Worm (Caenorhabditis elegans) whole organism, mixed stage, embryonic: ENCODE measurements around the gene sucl-2.
A peak's percentile ranks its signal among the peaks of the same experiment; 100 is the strongest.

ENCODE experiments used
- M03D4.4 ChIP-seq: sonication (generic microtip); optimal IDR thresholded peaks from 2 replicates; lab custom pipeline; 2017; ENCODE audit warnings: mild to moderate bottlenecking, missing genetic modification characterization, missing compliant biosample characterization
- bed-3 ChIP-seq: fragments of 200-800 bp; sonication (Bioruptor generic); optimal IDR thresholded peaks from 3 replicates; lab custom pipeline; 2018; ENCODE audit warnings: mild to moderate bottlenecking, missing genetic modification characterization, moderate library complexity, missing compliant biosample characterization
- blmp-1 ChIP-seq: fragments of 150-350 bp; optimal IDR thresholded peaks from 2 replicates; lab custom pipeline; 2014; ENCODE audit warnings: missing biosample characterization, missing genetic modification characterization
- ceh-39 ChIP-seq: fragments of 150-350 bp; optimal IDR thresholded peaks from 2 replicates; lab custom pipeline; 2014; ENCODE audit warnings: missing biosample characterization, missing genetic modification characterization
- ces-1 ChIP-seq: fragments of 150-350 bp; optimal IDR thresholded peaks from 2 replicates; lab custom pipeline; 2014; ENCODE audit warnings: missing biosample characterization, missing genetic modification reagents, missing genetic modification characterization
- cnd-1 ChIP-seq: fragments of 200-800 bp; sonication (Bioruptor generic); optimal IDR thresholded peaks from 2 replicates; lab custom pipeline; 2018; ENCODE audit warnings: mild to moderate bottlenecking, missing genetic modification characterization, missing compliant biosample characterization
- elt-1 ChIP-seq: sonication (generic microtip); optimal IDR thresholded peaks from 2 replicates; lab custom pipeline; 2017; ENCODE audit warnings: missing genetic modification characterization, mild to moderate bottlenecking, missing compliant biosample characterization, antibody characterized with exemption, moderate library complexity, borderline replicate concordance; ENCODE audit not compliant: insufficient read depth
- flh-1 ChIP-seq: fragments of 200-800 bp; sonication (Bioruptor generic); optimal IDR thresholded peaks from 2 replicates; lab custom pipeline; 2018; ENCODE audit warnings: mild to moderate bottlenecking, missing genetic modification characterization, moderate library complexity, missing compliant biosample characterization
- ham-2 ChIP-seq: fragments of 200-800 bp; sonication (Bioruptor generic); optimal IDR thresholded peaks from 2 replicates; lab custom pipeline; 2018; ENCODE audit warnings: mild to moderate bottlenecking, missing genetic modification characterization, missing compliant biosample characterization
- lin-13 ChIP-seq: fragments of 150-350 bp; optimal IDR thresholded peaks from 2 replicates; lab custom pipeline; 2014; ENCODE audit warnings: missing biosample characterization, missing genetic modification characterization
- lin-32 ChIP-seq: fragments of 200-800 bp; sonication (Bioruptor generic); optimal IDR thresholded peaks from 2 replicates; lab custom pipeline; 2018; ENCODE audit warnings: mild to moderate bottlenecking, missing genetic modification characterization, missing compliant biosample characterization
- mab-5 ChIP-seq: fragments of 150-350 bp; optimal IDR thresholded peaks from 2 replicates; lab custom pipeline; 2014; ENCODE audit warnings: missing biosample characterization, missing genetic modification characterization
- mep-1 ChIP-seq: fragments of 150-350 bp; optimal IDR thresholded peaks from 2 replicates; lab custom pipeline; 2017; ENCODE audit warnings: missing biosample characterization, missing genetic modification reagents, missing genetic modification characterization, inconsistent platforms
- mls-2 ChIP-seq: sonication (generic microtip); optimal IDR thresholded peaks from 2 replicates; lab custom pipeline; 2016; ENCODE audit warnings: mild to moderate bottlenecking, missing genetic modification characterization, moderate library complexity, missing compliant biosample characterization
- nhr-12 ChIP-seq: fragments of 150-350 bp; optimal IDR thresholded peaks from 2 replicates; lab custom pipeline; 2014; ENCODE audit warnings: missing biosample characterization, missing genetic modification characterization
- nhr-2 ChIP-seq: fragments of 150-350 bp; optimal IDR thresholded peaks from 2 replicates; lab custom pipeline; 2014; ENCODE audit warnings: missing biosample characterization, missing genetic modification characterization
- nhr-28 ChIP-seq: fragments of 150-350 bp; optimal IDR thresholded peaks from 2 replicates; lab custom pipeline; 2014; ENCODE audit warnings: missing biosample characterization, missing genetic modification characterization
- pha-4 ChIP-seq: fragments of 150-350 bp; optimal IDR thresholded peaks from 2 replicates; lab custom pipeline; 2018; ENCODE audit warnings: missing biosample characterization, missing genetic modification reagents, missing genetic modification characterization
- sem-2 ChIP-seq: fragments of 200-800 bp; sonication (Bioruptor generic); optimal IDR thresholded peaks from 2 replicates; lab custom pipeline; 2018; ENCODE audit warnings: mild to moderate bottlenecking, missing genetic modification characterization, missing compliant biosample characterization
- tbx-8 ChIP-seq: fragments of 200-800 bp; sonication (Bioruptor generic); optimal IDR thresholded peaks from 2 replicates; lab custom pipeline; 2018; ENCODE audit warnings: mild to moderate bottlenecking, missing genetic modification characterization, moderate library complexity, missing compliant biosample characterization
- unc-120 ChIP-seq: sonication (generic microtip); optimal IDR thresholded peaks from 2 replicates; lab custom pipeline; 2017; ENCODE audit warnings: missing genetic modification characterization, missing compliant biosample characterization; ENCODE audit not compliant: poor library complexity, severe bottlenecking
- unc-39 ChIP-seq: fragments of 150-350 bp; optimal IDR thresholded peaks from 2 replicates; lab custom pipeline; 2014; ENCODE audit warnings: missing biosample characterization, missing genetic modification characterization
- zip-8 ChIP-seq: fragments of 150-350 bp; optimal IDR thresholded peaks from 2 replicates; lab custom pipeline; 2014; ENCODE audit warnings: missing biosample characterization, missing genetic modification characterization

The sucl-2 gene

ce11 chrIII:853859-854359 lies 47.3 kb downstream of the sucl-2 start, which contains the start of the genes rnp-5 and tag-51:
Gene rnp-5, minus strand, starts transcription at chrIII:853909.
Gene tag-51, plus strand, starts transcription at chrIII:854221.
- no peak for TF ChIP-seq zip-8 (tag; lab: Kevin White, UChicago)
- TF ChIP-seq cnd-1, result no peak
- no peak for TF ChIP-seq tbx-8 (GFP tag; lab: Kevin White, UChicago)
- no peak for TF ChIP-seq ham-2 (GFP tag; lab: Kevin White, UChicago)
- no peak for TF ChIP-seq blmp-1 (tag; lab: Kevin White, UChicago)
- TF ChIP-seq unc-39, result no peak
- peak; percentile 10 for TF ChIP-seq ceh-39 (tag; lab: Kevin White, UChicago)
- TF ChIP-seq, all 35 proteins: peak for 1

ce11 chrIII:853414-853813 lies 47.8 kb downstream of the sucl-2 start:
- no peak for TF ChIP-seq sem-2
- no peak for TF ChIP-seq zip-8 (tag; lab: Kevin White, UChicago)
- no peak for TF ChIP-seq ces-1 (GFP tag; lab: Kevin White, UChicago)
- TF ChIP-seq flh-1, result no peak
- no peak for TF ChIP-seq pha-4 (tag; lab: Kevin White, UChicago)
- TF ChIP-seq, all 35 proteins: peak for 0

- TF ChIP-seq lin-13 (tag; lab: Kevin White, UChicago), result no peak
- no peak for TF ChIP-seq pha-4 (tag; lab: Kevin White, UChicago)
- TF ChIP-seq elt-1 (tag; lab: Kevin White, UChicago), result no peak
- TF ChIP-seq flh-1, result no peak
- TF ChIP-seq mab-5 (tag; lab: Kevin White, UChicago), result no peak
- TF ChIP-seq mep-1, result no peak
- no peak for TF ChIP-seq M03D4.4
- no peak for TF ChIP-seq lin-32
- TF ChIP-seq bed-3 (GFP tag; lab: Kevin White, UChicago), result no peak
- no peak for TF ChIP-seq unc-39
- no peak for TF ChIP-seq mls-2
- no peak for TF ChIP-seq nhr-28 (tag; lab: Kevin White, UChicago)
- TF ChIP-seq sem-2, result no peak
- TF ChIP-seq ceh-39 (tag; lab: Kevin White, UChicago), result no peak
- no peak for TF ChIP-seq unc-120 (tag; lab: Kevin White, UChicago)
- no peak for TF ChIP-seq nhr-12
- TF ChIP-seq tbx-8 (GFP tag; lab: Kevin White, UChicago), result no peak
- TF ChIP-seq nhr-2 (tag; lab: Kevin White, UChicago), result no peak
Measured at ce11 chrIII:852296-852695, 48.9 kb downstream of the sucl-2 start, which contains the start of gene moma-1. Gene moma-1, minus strand, starts transcription at chrIII:852396.
